Worm (Caenorhabditis elegans): ENCODE data around the gene Y73C8B.1.

The Y73C8B.1 gene

DNA sequence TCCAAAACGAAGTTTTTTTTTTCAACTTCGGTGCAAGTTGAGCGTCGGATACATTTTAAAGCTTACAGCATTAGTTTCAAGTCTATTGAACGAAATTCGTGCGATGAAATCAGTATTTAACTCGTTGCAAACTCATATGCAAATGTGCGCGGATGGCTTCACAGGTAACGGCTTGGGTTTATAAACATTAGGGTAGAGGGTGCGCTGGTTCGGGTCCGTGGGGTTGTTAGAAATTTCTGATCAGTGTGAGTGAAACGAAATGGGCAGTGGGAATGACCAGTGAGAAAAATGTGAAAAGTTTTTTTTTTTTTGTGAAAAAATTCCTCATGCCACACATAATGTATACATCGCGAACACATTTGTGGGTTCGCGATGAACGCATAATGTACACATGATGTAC, 33.5 kb downstream of the Y73C8B.1 start (continued):
- TF ChIP-seq Y67H2A.10 (GFP tag; conservative IDR thresholded peaks at IDR 0.05) (no peak), ets-4 (GFP tag; optimal IDR thresholded peaks at IDR 0.05) (no peak), pbrm-1 (GFP tag; IDR thresholded peaks at IDR 0.05) (0 out of 2 replicates have a peak, but pooled peaks have one; percentile 41), lag-1 (GFP tag; IDR thresholded peaks at IDR 0.05) (no peak), snpc-1.3 (tag; optimal IDR thresholded peaks at IDR 0.05; ENCODE audit: insufficient read depth) (no peak), dpff-1 (tag; optimal IDR thresholded peaks at IDR 0.05) (no peak), ceh-100 (GFP tag; IDR thresholded peaks at IDR 0.05) (no peak), lin-54 (GFP tag; optimal IDR thresholded peaks at IDR 0.05) (peak; percentile 52), hsf-1 (GFP tag; IDR thresholded peaks at IDR 0.05) (peak; percentile 49; the same call in 1 of the 2 replicates), aptf-3 (GFP tag; IDR thresholded peaks at IDR 0.05) (peak; percentile 74; the same call in 1 of the 2 replicates), repo-1 (tag; optimal IDR thresholded peaks at IDR 0.05) (no peak), rpc-1 (optimal IDR thresholded peaks at IDR 0.05) (peak; percentile 71), rpc-1 (tag; optimal IDR thresholded peaks at IDR 0.05) (peak; percentile 95), tbp1 (GFP tag; optimal IDR thresholded peaks at IDR 0.05) (peak; percentile 82), Y95B8A.8 (GFP tag; IDR thresholded peaks at IDR 0.05) (0 out of 2 replicates have a peak, but pooled peaks have one; percentile 16), ztf-25 (GFP tag; IDR thresholded peaks at IDR 0.05) (no peak), mel-28 (tag; optimal IDR thresholded peaks at IDR 0.05; ENCODE audit: borderline replicate concordance) (no peak), ceh-40 (GFP tag; IDR thresholded peaks at IDR 0.05) (no peak), B0261.1 (tag; optimal IDR thresholded peaks at IDR 0.05) (peak; percentile 61), F37B4.10 (GFP tag; IDR thresholded peaks at IDR 0.05) (no peak), cebp-2 (GFP tag; IDR thresholded peaks at IDR 0.05) (no peak), bed-1 (GFP tag; IDR thresholded peaks at IDR 0.05) (0 out of 2 replicates have a peak, but pooled peaks have one; percentile 58), lsy-27 (tag; optimal IDR thresholded peaks at IDR 0.05; ENCODE audit: borderline replicate concordance, insufficient read depth) (no peak), egrh-3 (GFP tag; IDR thresholded peaks at IDR 0.05) (no peak), Y56A3A.18 (GFP tag; IDR thresholded peaks at IDR 0.05) (peak; percentile 62; the same call in 1 of the 2 replicates), F55B11.4 (tag; optimal IDR thresholded peaks at IDR 0.05; ENCODE audit: borderline replicate concordance, insufficient read depth) (no peak), nhr-90 (tag; optimal IDR thresholded peaks at IDR 0.05) (peak; percentile 74), ama-1 (optimal IDR thresholded peaks at IDR 0.05) (no peak), ama-1 (GFP tag; optimal IDR thresholded peaks at IDR 0.05) (no peak), lin-26 (GFP tag; IDR thresholded peaks at IDR 0.05) (peak; percentile 90), Y79H2A.3 (GFP tag; conservative IDR thresholded peaks at IDR 0.05) (no peak), hlh-26 (GFP tag; conservative IDR thresholded peaks at IDR 0.05) (no peak), mes-4 (tag; optimal IDR thresholded peaks at IDR 0.05) (peak; percentile 28), hmg-20 (GFP tag; IDR thresholded peaks at IDR 0.05) (0 out of 2 replicates have a peak, but pooled peaks have one; percentile 6), T07F8.4 (tag; optimal IDR thresholded peaks at IDR 0.05) (peak; percentile 47), rec-8 (tag; optimal IDR thresholded peaks at IDR 0.05) (peak in 1 of 2 experiments; percentile 64), dox-1 (GFP tag; IDR thresholded peaks at IDR 0.05) (peak; percentile 59; the same call in 1 of the 2 replicates), sea-2 (GFP tag; IDR thresholded peaks at IDR 0.05) (no peak), sptf-2 (GFP tag; optimal IDR thresholded peaks at IDR 0.05) (no peak), F52B5.7 (tag; optimal IDR thresholded peaks at IDR 0.05) (peak; percentile 47), mcd-1 (GFP tag; IDR thresholded peaks at IDR 0.05) (0 out of 2 replicates have a peak, but pooled peaks have one; percentile 21), unc-62 (GFP tag; optimal IDR thresholded peaks at IDR 0.05) (no peak), ceh-27 (GFP tag; optimal IDR thresholded peaks at IDR 0.05) (no peak), B0035.1 (tag; optimal IDR thresholded peaks at IDR 0.05) (no peak), atf-7 (tag; optimal IDR thresholded peaks at IDR 0.05) (no peak), nfyb-1 (GFP tag; IDR thresholded peaks at IDR 0.05) (peak; percentile 62; the same call in 1 of the 2 replicates), ceh-91 (GFP tag; IDR thresholded peaks at IDR 0.05) (no peak), hmg-1.2 (GFP tag; IDR thresholded peaks at IDR 0.05) (0 out of 2 replicates have a peak, but pooled peaks have one; percentile 41), Y53G8AR.9 (GFP tag; conservative IDR thresholded peaks at IDR 0.05) (0 out of 2 replicates have a peak, but pooled peaks have one; percentile 68)

Measured in whole organism, young adult.